Worm (Caenorhabditis elegans) whole organism, L1 larva: ENCODE measurements around the gene C36B7.6.

Experiments
- C34B4.2 ChIP-seq: sonication (generic microtip); optimal IDR thresholded peaks from 2 replicates; lab custom pipeline; 2017; ENCODE audit warnings: mild to moderate bottlenecking, missing genetic modification characterization, missing compliant biosample characterization
- aha-1 ChIP-seq: fragments of 150-350 bp; optimal IDR thresholded peaks from 2 replicates; lab custom pipeline; 2014; ENCODE audit warnings: missing biosample characterization, missing genetic modification characterization
- ama-1 ChIP-seq: fragments of 150-350 bp; optimal IDR thresholded peaks from 2 replicates; lab custom pipeline; 2014
- dsc-1 ChIP-seq: sonication (generic microtip); optimal IDR thresholded peaks from 2 replicates; lab custom pipeline; 2016; ENCODE audit warnings: mild to moderate bottlenecking, missing genetic modification characterization, missing compliant biosample characterization
- efl-1 ChIP-seq, 4 experiments: fragments of 150-350 bp; optimal IDR thresholded peaks in 3 of 4; peaks in 1 of 4; 1 replicate in 1 of 4; 2 replicates in 3 of 4; lab custom pipeline; 2014; ENCODE audit warnings: missing biosample characterization in 2 of 4, missing genetic modification characterization in 2 of 4, missing genetic modification reagents in 2 of 4
- efl-3 ChIP-seq: fragments of 200-800 bp; sonication (Bioruptor generic); optimal IDR thresholded peaks from 2 replicates; lab custom pipeline; 2018; ENCODE audit warnings: mild to moderate bottlenecking, missing genetic modification characterization, missing compliant biosample characterization
- egl-13 ChIP-seq: sonication (generic microtip); optimal IDR thresholded peaks from 2 replicates; lab custom pipeline; 2016; ENCODE audit warnings: missing genotype, missing genetic modification reagents, missing genetic modification characterization, missing compliant biosample characterization
- egl-27 ChIP-seq, 2 experiments: fragments of 150-350 bp in 1 of 2; sonication (generic microtip); optimal IDR thresholded peaks; 3 replicates each; lab custom pipeline; 2017 to 2018; ENCODE audit warnings: missing biosample characterization in 2 of 2, missing genetic modification characterization in 2 of 2, missing genetic modification reagents in 2 of 2
- elt-2 ChIP-seq: sonication (generic microtip); optimal IDR thresholded peaks from 2 replicates; lab custom pipeline; 2016; ENCODE audit warnings: missing genetic modification characterization, mild to moderate bottlenecking, inconsistent platforms, missing compliant biosample characterization, missing genetic modification reagents
- elt-3 ChIP-seq, 6 experiments: fragments of 150-350 bp in 1 of 6; sonication (generic microtip); optimal IDR thresholded peaks; 2 replicates each; lab custom pipeline; 2017 to 2018; ENCODE audit warnings: missing biosample characterization in 6 of 6, missing genetic modification characterization in 6 of 6, inconsistent platforms in 1 of 6
- fkh-8 ChIP-seq: sonication (generic microtip); optimal IDR thresholded peaks from 2 replicates; lab custom pipeline; 2016; ENCODE audit warnings: mild to moderate bottlenecking, missing genetic modification characterization, missing compliant biosample characterization
- fos-1 ChIP-seq: fragments of 150-350 bp; optimal IDR thresholded peaks from 2 replicates; lab custom pipeline; 2014; ENCODE audit warnings: missing biosample characterization, missing genetic modification characterization
- grh-1 ChIP-seq: fragments of 200-800 bp; sonication (Bioruptor generic); IDR thresholded peaks from 2 replicates; pipeline ENCODE4 v1.3.6; 2022; ENCODE audit warnings: missing genetic modification reagents, missing genetic modification characterization, missing compliant biosample characterization
- hlh-4 ChIP-seq: sonication (generic microtip); optimal IDR thresholded peaks from 2 replicates; lab custom pipeline; 2016; ENCODE audit warnings: mild to moderate bottlenecking, missing genetic modification characterization, missing compliant biosample characterization
- hpl-2 ChIP-seq: fragments of 150-350 bp; optimal IDR thresholded peaks from 2 replicates; lab custom pipeline; 2014; ENCODE audit warnings: missing biosample characterization, missing genetic modification reagents, missing genetic modification characterization
- lin-13 ChIP-seq: fragments of 150-350 bp; optimal IDR thresholded peaks from 2 replicates; lab custom pipeline; 2014; ENCODE audit warnings: missing biosample characterization, missing genetic modification reagents, missing genetic modification characterization
- lin-14 ChIP-seq: fragments of 200-800 bp; sonication (Bioruptor generic); optimal IDR thresholded peaks from 2 replicates; lab custom pipeline; 2018; ENCODE audit warnings: mild to moderate bottlenecking, missing genetic modification characterization, moderate library complexity, missing compliant biosample characterization
- lin-15B ChIP-seq: fragments of 150-350 bp; sonication (generic microtip); optimal IDR thresholded peaks from 3 replicates; lab custom pipeline; 2014; ENCODE audit warnings: missing biosample characterization, missing genetic modification characterization
- lin-39 ChIP-seq: fragments of 150-350 bp; optimal IDR thresholded peaks from 2 replicates; lab custom pipeline; 2014; ENCODE audit warnings: missing biosample characterization, missing genetic modification reagents, missing genetic modification characterization
- lir-3 ChIP-seq: sonication (generic microtip); optimal IDR thresholded peaks from 2 replicates; lab custom pipeline; 2016; ENCODE audit warnings: mild to moderate bottlenecking, missing genetic modification characterization, moderate library complexity, missing compliant biosample characterization; ENCODE audit not compliant: poor library complexity
- mef-2 ChIP-seq: fragments of 150-350 bp; optimal IDR thresholded peaks from 2 replicates; lab custom pipeline; 2014; ENCODE audit warnings: missing biosample characterization, missing genetic modification characterization
- mep-1 ChIP-seq: fragments of 150-350 bp; optimal IDR thresholded peaks from 2 replicates; lab custom pipeline; 2014; ENCODE audit warnings: missing biosample characterization, missing genetic modification characterization
- nhr-12 ChIP-seq: sonication (generic microtip); optimal IDR thresholded peaks from 2 replicates; lab custom pipeline; 2017; ENCODE audit warnings: missing biosample characterization, missing genetic modification characterization
- nhr-237 ChIP-seq: fragments of 150-350 bp; optimal IDR thresholded peaks from 2 replicates; lab custom pipeline; 2014; ENCODE audit warnings: missing biosample characterization, missing genetic modification characterization
- nhr-71 ChIP-seq: sonication (generic microtip); optimal IDR thresholded peaks from 2 replicates; lab custom pipeline; 2016; ENCODE audit warnings: mild to moderate bottlenecking, missing genetic modification characterization, moderate library complexity, missing compliant biosample characterization
- nhr-85 ChIP-seq: sonication (generic microtip); peaks from one replicate; lab custom pipeline; 2016; ENCODE audit warnings: missing genetic modification characterization, inconsistent platforms, missing compliant biosample characterization
- nhr-90 ChIP-seq: sonication (generic microtip); optimal IDR thresholded peaks from 2 replicates; lab custom pipeline; 2016; ENCODE audit warnings: mild to moderate bottlenecking, missing genetic modification characterization, missing compliant biosample characterization; ENCODE audit not compliant: poor library complexity
- pag-3 ChIP-seq: sonication (generic microtip); optimal IDR thresholded peaks from 2 replicates; lab custom pipeline; 2017; ENCODE audit warnings: missing genetic modification characterization, mild to moderate bottlenecking, missing compliant biosample characterization, antibody characterized with exemption, borderline replicate concordance; ENCODE audit not compliant: insufficient read depth
- pax-3 ChIP-seq: fragments of 200-800 bp; sonication (Bioruptor generic); optimal IDR thresholded peaks from 2 replicates; lab custom pipeline; 2018; ENCODE audit warnings: mild to moderate bottlenecking, missing genetic modification characterization, moderate library complexity, missing compliant biosample characterization
- snu-23 ChIP-seq: sonication (generic microtip); optimal IDR thresholded peaks from 2 replicates; lab custom pipeline; 2016; ENCODE audit warnings: missing genetic modification characterization, missing compliant biosample characterization
- sptf-1 ChIP-seq: fragments of 150-350 bp; optimal IDR thresholded peaks from 2 replicates; lab custom pipeline; 2014; ENCODE audit warnings: missing biosample characterization, missing genetic modification characterization
- swsn-7 ChIP-seq: sonication (generic microtip); optimal IDR thresholded peaks from 2 replicates; lab custom pipeline; 2016; ENCODE audit warnings: missing genetic modification characterization, missing compliant biosample characterization
- tbx-2 ChIP-seq: sonication (generic microtip); optimal IDR thresholded peaks from 2 replicates; lab custom pipeline; 2016; ENCODE audit warnings: missing genetic modification characterization, missing compliant biosample characterization
- unc-130 ChIP-seq: fragments of 150-350 bp; optimal IDR thresholded peaks from 2 replicates; lab custom pipeline; 2017; ENCODE audit warnings: missing biosample characterization, missing genetic modification characterization, inconsistent platforms
- unc-30 ChIP-seq: sonication (generic microtip); optimal IDR thresholded peaks from 2 replicates; lab custom pipeline; 2017; ENCODE audit warnings: missing biosample characterization, missing genetic modification characterization
- unc-98 ChIP-seq: fragments of 200-800 bp; sonication (Bioruptor generic); IDR thresholded peaks from 2 replicates; pipeline ENCODE4 v1.3.6; 2022; ENCODE audit warnings: missing genetic modification characterization, missing compliant biosample characterization
- vab-15 ChIP-seq: sonication (generic microtip); optimal IDR thresholded peaks from 2 replicates; lab custom pipeline; 2017; ENCODE audit warnings: missing genotype, mild to moderate bottlenecking, missing genetic modification characterization, missing compliant biosample characterization
- xbp-1 ChIP-seq: sonication (generic microtip); optimal IDR thresholded peaks from 2 replicates; lab custom pipeline; 2016; ENCODE audit warnings: missing genetic modification characterization, missing compliant biosample characterization
- zip-4 ChIP-seq: fragments of 200-800 bp; sonication (Bioruptor generic); optimal IDR thresholded peaks from 2 replicates; lab custom pipeline; 2018; ENCODE audit warnings: mild to moderate bottlenecking, missing genetic modification characterization, moderate library complexity, missing compliant biosample characterization

C36B7.6 gene

DNA sequence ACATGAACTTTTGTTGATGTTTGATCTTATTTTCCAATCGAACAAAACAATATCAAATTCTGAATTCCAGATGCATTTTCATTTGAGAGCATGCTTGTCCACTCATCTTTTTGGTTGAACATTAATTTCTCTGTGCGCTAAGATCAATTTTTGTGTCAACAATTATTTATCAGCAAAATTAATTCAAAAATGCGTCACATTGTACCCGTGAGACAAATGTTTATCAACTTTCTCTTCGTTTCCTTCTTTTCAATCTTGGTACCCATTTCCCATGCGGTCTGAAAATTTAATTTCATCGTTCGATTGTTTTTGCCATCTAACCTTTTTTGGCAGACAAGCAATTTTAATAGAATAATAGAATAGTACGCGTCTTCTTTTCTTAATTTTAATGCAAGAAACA, 23.9 kb upstream of the C36B7.6 start:
- TF ChIP-seq efl-1 (optimal IDR thresholded peaks at IDR 0.05; lab: Kevin White, UChicago): no peak
- no peak for TF ChIP-seq efl-1 (GFP tag; optimal IDR thresholded peaks at IDR 0.05 in 1 of 2; lab: Kevin White, UChicago)
- TF ChIP-seq elt-2 (tag; lab: Kevin White, UChicago): peak; percentile 48

DNA sequence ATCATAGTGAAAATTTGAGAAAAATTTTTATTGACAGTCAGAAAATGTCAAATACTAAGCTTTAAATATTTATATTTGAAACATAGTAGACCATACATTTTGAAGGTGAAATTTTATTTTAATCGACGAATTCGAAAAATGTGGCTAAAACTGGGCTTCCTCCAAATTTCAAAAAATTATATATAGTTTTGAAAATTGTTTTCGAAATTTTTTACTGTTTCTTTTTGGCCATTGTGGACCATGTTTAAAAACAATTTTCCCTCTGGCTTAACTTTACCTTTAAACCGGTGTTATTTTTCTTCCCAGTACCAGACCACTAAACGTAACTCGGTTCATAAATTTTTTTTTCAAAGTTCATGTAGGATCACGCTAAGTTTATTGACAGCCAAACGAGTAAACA, 22.5 kb upstream of the C36B7.6 start:
- TF ChIP-seq nhr-90 (tag; lab: Kevin White, UChicago) (no peak), swsn-7 (no peak), snu-23 (no peak), tbx-2 (no peak), fkh-8 (tag; lab: Kevin White, UChicago) (no peak)

DNA sequence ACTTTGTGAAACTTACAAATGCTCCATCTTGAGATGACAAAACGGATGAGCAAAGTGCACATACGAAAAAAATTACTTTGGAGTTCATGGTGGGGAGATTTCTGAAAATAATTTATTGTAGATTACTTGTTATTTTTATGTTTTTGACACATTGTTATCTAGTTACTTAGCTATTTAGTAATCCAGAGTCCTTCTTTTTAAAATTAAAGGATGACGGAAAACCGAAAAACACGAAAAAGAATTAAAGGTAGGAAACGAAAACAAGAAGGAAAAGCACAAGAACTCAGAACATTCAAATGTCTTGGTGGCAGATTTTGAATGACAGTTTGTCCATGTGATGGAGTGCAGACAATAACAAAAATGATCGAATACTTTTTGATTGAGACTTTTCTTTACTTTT, 16.8 kb upstream of the C36B7.6 start, which contains the start of gene hen-1:
hen-1 (minus strand) TSS at position 101 of the 400 bp plus-strand sequence.
- TF ChIP-seq lin-15B: no peak
- TF ChIP-seq zip-4 (GFP tag; lab: Kevin White, UChicago): no peak
- no peak for TF ChIP-seq unc-130 (tag; lab: Kevin White, UChicago)
- TF ChIP-seq egl-13: no peak
- TF ChIP-seq lin-39 (tag; lab: Kevin White, UChicago): no peak
- TF ChIP-seq nhr-12 (tag; lab: Kevin White, UChicago): no peak
- no peak for TF ChIP-seq ama-1 (lab: Kevin White, UChicago)
- no peak for TF ChIP-seq nhr-71 (tag; lab: Kevin White, UChicago)
- no peak for TF ChIP-seq lin-14
- TF ChIP-seq unc-98 (GFP tag; lab: Robert Waterston, UW): no peak
- no peak for TF ChIP-seq hpl-2 (GFP tag; lab: Kevin White, UChicago)
- no peak for TF ChIP-seq dsc-1 (tag; lab: Kevin White, UChicago)
- no peak for TF ChIP-seq egl-27 (tag; optimal IDR thresholded peaks at IDR 0.05; lab: Kevin White, UChicago)
- TF ChIP-seq lir-3 (tag; lab: Kevin White, UChicago): no peak
- TF ChIP-seq pax-3 (tag; lab: Kevin White, UChicago): no peak

DNA sequence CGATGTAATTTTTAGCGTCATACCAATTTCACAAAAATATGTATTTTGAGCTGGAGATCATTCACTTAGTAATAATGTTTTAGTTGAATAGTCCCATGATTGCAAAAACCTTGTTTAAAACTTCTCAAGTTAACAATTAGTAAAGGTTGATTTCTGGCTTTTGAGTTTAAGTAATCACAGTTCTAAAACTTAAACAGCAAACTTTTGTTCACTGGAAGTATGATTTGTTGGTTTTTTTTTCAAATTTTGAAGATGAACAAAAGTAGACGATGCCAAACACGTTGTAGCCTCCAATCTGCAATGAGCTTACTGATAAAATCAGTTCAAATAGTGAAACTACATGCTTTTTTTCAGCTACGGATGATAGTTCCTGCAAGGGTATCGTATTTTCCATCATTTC, 12.5 kb upstream of the C36B7.6 start, which contains the start of gene C36B7.1:
C36B7.1 (plus strand) TSS at position 301 of the 400 bp plus-strand sequence.
- no peak for TF ChIP-seq vab-15 (tag; lab: Kevin White, UChicago)
- TF ChIP-seq nhr-85 (tag; lab: Kevin White, UChicago): no peak
- no peak for TF ChIP-seq egl-13
- no peak for TF ChIP-seq lir-3 (tag; lab: Kevin White, UChicago)
- no peak for TF ChIP-seq elt-3 (tag; optimal IDR thresholded peaks at IDR 0.05; lab: Kevin White, UChicago)
- no peak for TF ChIP-seq aha-1
- no peak for TF ChIP-seq fkh-8 (tag; lab: Kevin White, UChicago)
- TF ChIP-seq C34B4.2 (tag; lab: Kevin White, UChicago): no peak
- no peak for TF ChIP-seq unc-30 (tag; lab: Kevin White, UChicago)
- TF ChIP-seq mep-1 (tag; lab: Kevin White, UChicago): no peak
- TF ChIP-seq mef-2 (tag; lab: Kevin White, UChicago): no peak
- TF ChIP-seq nhr-237 (tag; lab: Kevin White, UChicago): no peak
- no peak for TF ChIP-seq hlh-4 (tag; lab: Kevin White, UChicago)
- no peak for TF ChIP-seq efl-3 (GFP tag; lab: Kevin White, UChicago)
- TF ChIP-seq xbp-1 (tag; lab: Kevin White, UChicago): no peak
- no peak for TF ChIP-seq sptf-1

DNA sequence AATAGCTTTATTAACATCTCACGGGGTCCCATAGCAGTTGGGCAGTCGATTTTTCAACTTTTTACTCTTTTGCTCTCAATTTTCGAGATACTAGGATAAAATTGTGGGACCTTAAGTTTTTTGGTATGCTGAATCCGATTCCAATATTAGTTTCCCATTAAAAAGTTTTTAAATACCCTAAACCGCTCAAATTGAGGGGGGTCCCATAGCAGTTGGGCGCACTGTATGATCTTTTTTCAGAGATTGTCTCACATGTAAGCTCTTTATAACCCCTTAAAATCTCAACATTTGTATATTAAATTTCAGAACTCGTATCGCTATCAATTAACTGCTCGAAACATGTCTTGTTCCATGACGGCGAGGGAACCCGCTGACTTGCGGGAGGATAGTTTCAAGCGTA, 6.0 kb upstream of the C36B7.6 start, which contains the start of gene C36B7.2:
C36B7.2 (plus strand) TSS at position 301 of the 400 bp plus-strand sequence.
- no peak for TF ChIP-seq fos-1 (tag; lab: Kevin White, UChicago)
- no peak for TF ChIP-seq swsn-7
- TF ChIP-seq grh-1 (GFP tag; lab: Robert Waterston, UW): no peak
- no peak for TF ChIP-seq nhr-237 (tag; lab: Kevin White, UChicago)
- TF ChIP-seq lin-13 (GFP tag; lab: Kevin White, UChicago): no peak
- TF ChIP-seq pag-3 (tag; lab: Kevin White, UChicago): no peak
